Fruit fly (Drosophila melanogaster) whole organism, pupa: ENCODE data around the gene Flacc.

Source experiments
- CG15710 ChIP-seq: fragments of 200-800 bp; sonication (Bioruptor generic); optimal IDR thresholded peaks from 2 replicates; lab custom pipeline; 2018; ENCODE audit warnings: missing biosample characterization, mild to moderate bottlenecking, missing genetic modification characterization, moderate library complexity
- CG17806 ChIP-seq: fragments of 200-800 bp; sonication (Bioruptor generic); optimal IDR thresholded peaks from 2 replicates; lab custom pipeline; 2018; ENCODE audit warnings: missing biosample characterization, mild to moderate bottlenecking, missing genetic modification characterization, moderate library complexity
- CG34367 ChIP-seq: fragments of 200-800 bp; sonication (Bioruptor generic); optimal IDR thresholded peaks from 2 replicates; lab custom pipeline; 2018; ENCODE audit warnings: missing biosample characterization, mild to moderate bottlenecking, missing genetic modification characterization
- Pif1A ChIP-seq: fragments of 200-800 bp; sonication (Bioruptor generic); optimal IDR thresholded peaks from 3 replicates; lab custom pipeline; 2016; ENCODE audit warnings: missing biosample characterization, missing genetic modification characterization
- fd96Ca ChIP-seq: fragments of 200-800 bp; sonication (Bioruptor generic); IDR thresholded peaks from 3 replicates; pipeline ENCODE4 v1.3.6; 2022; ENCODE audit warnings: missing biosample characterization, missing genetic modification characterization
- rn ChIP-seq: fragments of 200-800 bp; sonication (Bioruptor generic); IDR thresholded peaks from 2 replicates; pipeline ENCODE4 v1.3.6; 2022; ENCODE audit warnings: missing biosample characterization, missing genetic modification characterization

dm6 chrX:18910827-18911226 is 17.4 kb upstream of the Flacc start:
- no peak for TF ChIP-seq fd96Ca
- TF ChIP-seq CG15710 (tag; lab: Kevin White, UChicago), result no peak
- TF ChIP-seq rn, result no peak
- no peak for TF ChIP-seq CG34367 (tag; lab: Kevin White, UChicago)
- no peak for TF ChIP-seq CG17806 (tag; lab: Kevin White, UChicago)
- no peak for TF ChIP-seq Pif1A (GFP tag; lab: Kevin White, UChicago)
